Worm (Caenorhabditis elegans): Measurements from ENCODE around the gene C35D10.3.

Gene C35D10.3

DNA sequence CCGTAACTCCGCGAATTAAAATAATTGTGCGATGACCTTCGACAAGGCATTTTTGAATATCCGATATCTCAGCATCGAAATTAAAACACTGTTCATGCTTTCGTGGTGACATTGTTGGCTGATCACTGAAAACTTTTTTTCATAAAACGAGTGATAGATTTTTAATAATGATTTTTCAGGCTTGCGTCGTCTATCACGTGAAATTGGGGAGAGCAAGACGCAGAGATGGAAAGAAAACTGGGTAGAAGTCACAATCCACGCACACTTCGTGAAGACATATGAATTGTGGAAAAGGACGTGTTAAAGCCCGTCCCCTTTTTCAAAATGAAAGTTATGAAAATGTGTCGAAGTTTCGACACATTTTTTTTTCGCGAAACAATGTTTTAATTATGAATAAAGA, 19.0 kb upstream of the C35D10.3 start, which contains the start of gene nonu-1:
TSS of gene nonu-1 (minus strand) at position 169 of the 400 bp plus-strand sequence.
- peak; percentile 64 for TF ChIP-seq aha-1 (tag)
- peak; percentile 11; the same call in 1 of the 2 replicates for TF ChIP-seq dmd-6 (GFP tag; IDR thresholded peaks at IDR 0.05)
- no peak for TF ChIP-seq nhr-76 (tag; optimal IDR thresholded peaks at IDR 0.05)
- no peak for TF ChIP-seq set-16 (GFP tag; IDR thresholded peaks at IDR 0.05)
- TF ChIP-seq hlh-30 (tag; optimal IDR thresholded peaks at IDR 0.05; ENCODE audit: insufficient read depth) = peak; percentile 86

DNA sequence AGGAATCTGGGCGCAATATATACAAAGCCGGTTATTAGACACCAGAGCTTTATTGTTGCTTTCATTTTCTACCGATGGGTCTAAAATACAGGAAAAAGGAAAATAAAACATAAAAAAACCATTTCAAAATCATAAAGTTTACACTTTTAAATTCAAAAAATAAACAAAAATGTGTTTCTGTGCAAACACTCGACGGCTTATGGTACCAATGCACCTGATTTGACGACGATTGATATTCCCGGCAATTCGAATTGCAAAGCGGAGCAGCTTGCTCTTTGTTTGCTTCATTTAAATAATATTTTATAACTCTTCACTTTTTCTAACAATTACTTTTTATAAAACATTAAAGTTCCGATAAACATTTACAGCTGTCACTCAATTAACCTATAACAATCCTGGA, 18.6 kb upstream of the C35D10.3 start, which contains the start of gene F26A1.1:
TSS of gene F26A1.1 (plus strand) at position 369 of the 400 bp plus-strand sequence.
- TF ChIP-seq dpl-1 (GFP tag; optimal IDR thresholded peaks at IDR 0.05) (peak; percentile 70), mes-2 (tag; optimal IDR thresholded peaks at IDR 0.05; ENCODE audit: poor library complexity, severe bottlenecking) (peak; percentile 50), saeg-2 (GFP tag; IDR thresholded peaks at IDR 0.05) (no peak), mdl-1 (tag; optimal IDR thresholded peaks at IDR 0.05) (no peak), lsy-2 (tag; optimal IDR thresholded peaks at IDR 0.05) (peak in 1 of 2 experiments; percentile 63), aly-2 (tag; optimal IDR thresholded peaks at IDR 0.05) (no peak), daf-16 (GFP tag; optimal IDR thresholded peaks at IDR 0.05) (no peak), daf-16 (tag; optimal IDR thresholded peaks at IDR 0.05) (peak; percentile 6), nhr-11 (tag; optimal IDR thresholded peaks at IDR 0.05) (no peak)

- no peak for TF ChIP-seq ceh-32 (tag; optimal IDR thresholded peaks at IDR 0.05; ENCODE audit: poor library complexity)
- TF ChIP-seq aha-1 (tag) = peak; percentile 75
- TF ChIP-seq zfp-3 (GFP tag; conservative IDR thresholded peaks at IDR 0.05) = no peak
- no peak for TF ChIP-seq dve-1 (tag; optimal IDR thresholded peaks at IDR 0.05; ENCODE audit: insufficient read depth)
- no peak for TF ChIP-seq unc-130 (GFP tag; optimal IDR thresholded peaks at IDR 0.05)
These were observed 16.7 kb upstream of the C35D10.3 start, which contains the start of gene ced-4 for ce11 chrIII:4852025-4852424. Gene ced-4, plus strand, starts transcription at chrIII:4852325.

DNA sequence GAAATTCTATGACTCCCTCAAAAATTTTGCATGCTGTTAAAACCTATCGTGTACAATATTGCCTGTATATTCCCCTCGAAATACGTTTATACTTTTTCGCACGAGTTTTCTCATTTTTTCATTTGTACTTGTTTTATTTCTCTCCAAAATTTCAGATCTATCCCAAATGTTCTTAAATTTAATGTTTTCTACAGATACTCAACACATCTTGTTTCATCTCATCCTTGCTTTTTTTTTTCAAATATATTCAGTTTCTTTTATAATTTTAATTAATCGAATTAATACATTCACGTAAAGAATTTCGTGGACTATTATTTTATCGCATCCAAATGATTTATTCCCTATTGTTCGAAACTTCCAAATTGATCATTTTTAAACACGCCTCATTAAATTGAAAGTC, 13.8 kb upstream of the C35D10.3 start, which contains the start of gene C35D10.8:
TSS of gene C35D10.8 (plus strand) at position 301 of the 400 bp plus-strand sequence.
- TF ChIP-seq nhr-6 (tag; optimal IDR thresholded peaks at IDR 0.05) (no peak), dmd-8 (GFP tag; IDR thresholded peaks at IDR 0.05) (no peak), nhr-28 (tag; optimal IDR thresholded peaks at IDR 0.05) (no peak), D1046.2 (GFP tag; IDR thresholded peaks at IDR 0.05) (no peak), unc-39 (tag; optimal IDR thresholded peaks at IDR 0.05) (no peak), lsy-2 (tag; optimal IDR thresholded peaks at IDR 0.05) (no peak), madf-5 (GFP tag; IDR thresholded peaks at IDR 0.05) (no peak), egl-27 (tag; optimal IDR thresholded peaks at IDR 0.05) (no peak), nhr-111 (GFP tag; optimal IDR thresholded peaks at IDR 0.05) (no peak), hlh-11 (tag; optimal IDR thresholded peaks at IDR 0.05) (no peak), mes-2 (tag; optimal IDR thresholded peaks at IDR 0.05; ENCODE audit: poor library complexity, severe bottlenecking) (no peak), arid-1 (GFP tag; conservative IDR thresholded peaks at IDR 0.05) (no peak), ceh-62 (tag; optimal IDR thresholded peaks at IDR 0.05) (no peak), aly-2 (tag; optimal IDR thresholded peaks at IDR 0.05) (no peak), F37D6.2 (tag; optimal IDR thresholded peaks at IDR 0.05) (no peak), lim-7 (GFP tag; IDR thresholded peaks at IDR 0.05) (no peak)

- TF ChIP-seq lin-38 (GFP tag; IDR thresholded peaks at IDR 0.05) (peak; percentile 35; the same call in 1 of the 2 replicates), mes-2 (tag; optimal IDR thresholded peaks at IDR 0.05; ENCODE audit: poor library complexity, severe bottlenecking) (no peak)
These were observed 12.6 kb upstream of the C35D10.3 start, which contains the start of gene C35D10.7 for ce11 chrIII:4856109-4856508. Gene C35D10.7, plus strand, starts transcription at chrIII:4856193.

DNA sequence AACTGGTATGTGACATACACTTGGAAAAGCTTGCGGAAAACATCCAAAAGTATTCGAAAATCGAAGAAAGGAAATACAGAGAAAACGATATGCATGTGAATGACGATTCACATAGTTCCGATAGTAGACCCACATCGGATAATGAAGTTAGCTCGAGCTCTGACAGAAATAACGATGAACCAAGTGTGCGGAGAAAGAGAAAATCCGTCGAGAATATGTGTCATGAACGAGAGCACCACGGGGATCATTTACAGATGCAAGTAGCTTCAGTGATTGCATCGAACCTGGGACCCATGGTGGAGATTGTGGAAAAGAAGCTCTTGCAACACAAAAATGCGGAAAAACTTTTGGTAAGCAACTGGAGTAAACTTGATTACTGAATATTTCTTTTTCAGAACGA, 11.7 kb upstream of the C35D10.3 start:
- TF ChIP-seq nhr-76 (tag; optimal IDR thresholded peaks at IDR 0.05) = no peak
- peak in 1 of 2 experiments; percentile 98 for TF ChIP-seq unc-62 (GFP tag; optimal IDR thresholded peaks at IDR 0.05 in 1 of 2)
- TF ChIP-seq unc-62 (tag; optimal IDR thresholded peaks at IDR 0.05) = no peak
